Worm (Caenorhabditis elegans) whole organism, early embryonic: ENCODE data around the gene lido-8.

Experiments used
- ama-1 ChIP-seq: fragments of 150-350 bp; optimal IDR thresholded peaks from 2 replicates; lab custom pipeline; 2014
- ceh-13 ChIP-seq: fragments of 200-800 bp; sonication (Bioruptor generic); optimal IDR thresholded peaks from 2 replicates; lab custom pipeline; 2018; ENCODE audit warnings: mild to moderate bottlenecking, missing genetic modification characterization, missing compliant biosample characterization
- ets-7 ChIP-seq: sonication (generic microtip); optimal IDR thresholded peaks from 2 replicates; lab custom pipeline; 2016; ENCODE audit warnings: missing genotype, missing genetic modification characterization, missing compliant biosample characterization
- hmbx-1 ChIP-seq: sonication (generic microtip); optimal IDR thresholded peaks from 2 replicates; lab custom pipeline; 2016; ENCODE audit warnings: mild to moderate bottlenecking, missing genetic modification characterization, missing compliant biosample characterization
- hmg-4 ChIP-seq: fragments of 200-800 bp; sonication (Bioruptor generic); optimal IDR thresholded peaks from 2 replicates; lab custom pipeline; 2018; ENCODE audit warnings: mild to moderate bottlenecking, missing genetic modification characterization, missing compliant biosample characterization
- hnd-1 ChIP-seq: sonication (generic microtip); optimal IDR thresholded peaks from 2 replicates; lab custom pipeline; 2016; ENCODE audit warnings: missing genetic modification characterization, missing compliant biosample characterization
- scrt-1 ChIP-seq: fragments of 200-800 bp; sonication (Bioruptor generic); IDR thresholded peaks from 2 replicates; pipeline ENCODE4 v1.3.6; 2022; ENCODE audit warnings: missing genetic modification characterization, missing compliant biosample characterization
- sea-1 ChIP-seq: fragments of 200-800 bp; sonication (Bioruptor generic); conservative IDR thresholded peaks from 2 replicates; pipeline ENCODE4 v1.3.6; 2022; ENCODE audit warnings: missing genetic modification characterization, missing compliant biosample characterization
- tbx-11 ChIP-seq: fragments of 200-800 bp; sonication (Bioruptor generic); IDR thresholded peaks from 2 replicates; pipeline ENCODE4 v1.3.6; 2022; ENCODE audit warnings: missing genetic modification characterization, missing compliant biosample characterization
- tbx-37 ChIP-seq: fragments of 200-800 bp; sonication (Bioruptor generic); conservative IDR thresholded peaks from 2 replicates; pipeline ENCODE4 v1.3.6; 2022; ENCODE audit warnings: missing genetic modification reagents, missing genetic modification characterization, missing compliant biosample characterization

DNA sequence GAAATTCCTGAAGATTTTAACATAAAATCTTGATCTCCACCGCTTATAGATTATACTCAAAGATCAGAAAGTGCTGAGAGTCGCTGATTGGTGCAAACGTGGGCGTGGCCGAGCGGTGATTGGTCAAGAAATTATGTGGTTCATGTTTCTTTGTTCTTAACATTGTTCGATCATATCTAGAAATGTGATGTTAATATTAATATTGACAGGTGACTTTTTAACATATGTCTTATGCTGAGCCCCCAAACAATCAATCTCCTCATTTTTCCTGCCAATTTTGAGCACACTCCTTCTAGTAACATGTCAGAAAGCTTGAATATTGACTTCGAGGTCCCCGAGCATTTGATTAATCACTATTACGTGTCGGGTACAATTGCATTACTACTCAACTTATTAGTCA lies 47.2 kb downstream of the lido-8 start, which contains the start of gene sri-29:
- TF ChIP-seq hmg-4 (no peak), ceh-13 (no peak), hnd-1 (tag; lab: Kevin White, UChicago) (no peak), sea-1 (GFP tag; lab: Robert Waterston, UW) (no peak), ama-1 (lab: Kevin White, UChicago) (no peak), hmbx-1 (tag; lab: Kevin White, UChicago) (no peak), tbx-37 (GFP tag; lab: Robert Waterston, UW) (no peak), scrt-1 (no peak), ets-7 (tag; lab: Kevin White, UChicago) (no peak), tbx-11 (no peak)
